Fruit fly (Drosophila melanogaster) whole organism, embryonic: ENCODE results near the gene Rtca.

ENCODE experiments used
- Aef1 ChIP-seq: fragments of 200-800 bp; sonication (Bioruptor generic); IDR thresholded peaks from 3 replicates; pipeline ENCODE4 v1.3.6; 2022; ENCODE audit warnings: missing biosample characterization, missing genetic modification characterization
- CG10274 ChIP-seq: fragments of 200-800 bp; sonication (Bioruptor generic); optimal IDR thresholded peaks from 3 replicates; lab custom pipeline; 2017; ENCODE audit warnings: missing biosample characterization, mild to moderate bottlenecking, missing genetic modification characterization
- CG11504 ChIP-seq: fragments of 200-800 bp; sonication (Bioruptor generic); optimal IDR thresholded peaks from 3 replicates; lab custom pipeline; 2019; ENCODE audit warnings: missing biosample characterization, mild to moderate bottlenecking, missing genetic modification characterization, moderate library complexity
- CG11723 ChIP-seq: fragments of 200-800 bp; sonication (Bioruptor generic); optimal IDR thresholded peaks from 2 replicates; lab custom pipeline; 2017; ENCODE audit warnings: missing biosample characterization, mild to moderate bottlenecking, missing genetic modification characterization
- CG1233 ChIP-seq: fragments of 200-800 bp; sonication (Bioruptor generic); optimal IDR thresholded peaks from 4 replicates; lab custom pipeline; 2018; ENCODE audit warnings: missing biosample characterization, mild to moderate bottlenecking, missing genetic modification characterization
- CG12769 ChIP-seq: fragments of 200-800 bp; sonication (Bioruptor generic); optimal IDR thresholded peaks from 2 replicates; lab custom pipeline; 2019; ENCODE audit warnings: missing biosample characterization, mild to moderate bottlenecking, missing genetic modification characterization, moderate library complexity
- CG13894 ChIP-seq: fragments of 200-800 bp; sonication (Bioruptor generic); optimal IDR thresholded peaks from 3 replicates; lab custom pipeline; 2018; ENCODE audit warnings: missing biosample characterization, mild to moderate bottlenecking, missing genetic modification characterization, moderate library complexity
- CG1529 ChIP-seq: fragments of 200-800 bp; sonication (Bioruptor generic); optimal IDR thresholded peaks from 3 replicates; lab custom pipeline; 2018; ENCODE audit warnings: missing biosample characterization, missing genetic modification characterization
- CG18476 ChIP-seq: fragments of 200-800 bp; sonication (Bioruptor generic); optimal IDR thresholded peaks from 2 replicates; lab custom pipeline; 2016; ENCODE audit warnings: missing biosample characterization, mild to moderate bottlenecking, missing genetic modification characterization
- CG2678 ChIP-seq: fragments of 200-800 bp; sonication (Bioruptor generic); optimal IDR thresholded peaks from 3 replicates; lab custom pipeline; 2019; ENCODE audit warnings: missing biosample characterization, mild to moderate bottlenecking, missing genetic modification characterization, moderate library complexity
- CG3163 ChIP-seq: fragments of 200-800 bp; sonication (Bioruptor generic); optimal IDR thresholded peaks from 3 replicates; lab custom pipeline; 2016; ENCODE audit warnings: missing biosample characterization, missing genetic modification characterization
- CG32767 ChIP-seq: fragments of 200-800 bp; sonication (Bioruptor generic); IDR thresholded peaks from 2 replicates; pipeline ENCODE4 v1.3.6; 2022; ENCODE audit warnings: missing biosample characterization, missing genetic modification characterization
- CG9727 ChIP-seq: fragments of 200-800 bp; sonication (Bioruptor generic); optimal IDR thresholded peaks from 3 replicates; lab custom pipeline; 2017; ENCODE audit warnings: missing biosample characterization, mild to moderate bottlenecking, missing genetic modification characterization
- CG9932 ChIP-seq: fragments of 200-800 bp; sonication (Bioruptor generic); IDR thresholded peaks from 2 replicates; pipeline ENCODE4 v1.3.6; 2022; ENCODE audit warnings: missing biosample characterization, missing genetic modification characterization
- CkIIα-i1 ChIP-seq: fragments of 200-800 bp; sonication (Bioruptor generic); IDR thresholded peaks from 2 replicates; pipeline ENCODE4 v1.3.6; 2022; ENCODE audit warnings: missing biosample characterization, missing genetic modification characterization
- Gug ChIP-seq: fragments of 200-800 bp; sonication (Bioruptor generic); IDR thresholded peaks from 4 replicates; pipeline ENCODE4 v1.3.6; 2022; ENCODE audit warnings: missing biosample characterization, missing genetic modification characterization
- H15 ChIP-seq: fragments of 200-800 bp; sonication (Bioruptor generic); IDR thresholded peaks from 3 replicates; pipeline ENCODE4 v1.3.6; 2022; ENCODE audit warnings: missing biosample characterization, missing genetic modification characterization
- Hr39 ChIP-seq: fragments of >200 bp; optimal IDR thresholded peaks from 2 replicates; lab custom pipeline; 2017
- Kr ChIP-seq: fragments of 200-800 bp; sonication (Bioruptor generic); optimal IDR thresholded peaks from 2 replicates; lab custom pipeline; 2017; ENCODE audit warnings: missing biosample characterization, mild to moderate bottlenecking, missing genetic modification characterization
- Lpt ChIP-seq: fragments of >200 bp; optimal IDR thresholded peaks from 2 replicates; lab custom pipeline; 2018; ENCODE audit warnings: missing biosample characterization, missing genetic modification characterization
- MESR4 ChIP-seq: fragments of 200-800 bp; sonication (Bioruptor generic); optimal IDR thresholded peaks from 2 replicates; lab custom pipeline; 2018; ENCODE audit warnings: missing biosample characterization, mild to moderate bottlenecking, missing genetic modification characterization, moderate library complexity
- Myb ChIP-seq: fragments of 200-800 bp; sonication (Bioruptor generic); optimal IDR thresholded peaks from 2 replicates; lab custom pipeline; 2016; ENCODE audit warnings: missing biosample characterization, missing genetic modification characterization
- Optix ChIP-seq: fragments of 200-800 bp; sonication (Bioruptor generic); IDR thresholded peaks from 3 replicates; pipeline ENCODE4 v1.3.6; 2022; ENCODE audit warnings: missing biosample characterization, missing genetic modification characterization
- Pdp1 ChIP-seq, 2 experiments: fragments of 200-800 bp; sonication (Bioruptor generic); optimal IDR thresholded peaks; 3 replicates each; lab custom pipeline; 2016; ENCODE audit warnings: missing biosample characterization in 2 of 2, missing genetic modification characterization in 2 of 2, mild to moderate bottlenecking in 1 of 2, moderate library complexity in 1 of 2
- Side ChIP-seq: fragments of 200-800 bp; sonication (Bioruptor generic); optimal IDR thresholded peaks from 2 replicates; lab custom pipeline; 2016; ENCODE audit warnings: missing biosample characterization, missing genetic modification characterization
- Six4 ChIP-seq: fragments of 200-800 bp; sonication (Bioruptor generic); optimal IDR thresholded peaks from 2 replicates; lab custom pipeline; 2016; ENCODE audit warnings: missing biosample characterization, missing genetic modification characterization
- abd-A ChIP-seq: fragments of 200-800 bp; sonication (Bioruptor generic); optimal IDR thresholded peaks from 3 replicates; lab custom pipeline; 2019; ENCODE audit warnings: missing biosample characterization, mild to moderate bottlenecking, missing genetic modification characterization, moderate library complexity
- chinmo ChIP-seq: fragments of 200-800 bp; sonication (Bioruptor generic); IDR thresholded peaks from 4 replicates; pipeline ENCODE4 v1.3.6; 2022; ENCODE audit warnings: missing biosample characterization, missing genetic modification characterization; ENCODE audit not compliant: partially characterized antibody
- chn ChIP-seq: fragments of 200-800 bp; sonication (Bioruptor generic); optimal IDR thresholded peaks from 2 replicates; lab custom pipeline; 2016; ENCODE audit warnings: missing biosample characterization, missing genetic modification characterization
- dmrt11E ChIP-seq: fragments of 200-800 bp; sonication (Bioruptor generic); optimal IDR thresholded peaks from 3 replicates; lab custom pipeline; 2018; ENCODE audit warnings: missing biosample characterization, mild to moderate bottlenecking, missing genetic modification characterization, moderate library complexity
- eyg ChIP-seq: fragments of 200-800 bp; sonication (Bioruptor generic); optimal IDR thresholded peaks from 3 replicates; lab custom pipeline; 2016; ENCODE audit warnings: missing biosample characterization, missing genetic modification characterization
- fru ChIP-seq: fragments of >200 bp; optimal IDR thresholded peaks from 2 replicates; lab custom pipeline; 2017
- gsb ChIP-seq: fragments of 200-800 bp; sonication (Bioruptor generic); IDR thresholded peaks from 2 replicates; pipeline ENCODE4 v1.3.6; 2022; ENCODE audit warnings: missing biosample characterization, missing genetic modification characterization
- kni ChIP-seq: fragments of 200-800 bp; sonication (Bioruptor generic); optimal IDR thresholded peaks from 3 replicates; lab custom pipeline; 2017; ENCODE audit warnings: mild to moderate bottlenecking, missing biosample characterization, missing genetic modification reagents, missing genetic modification characterization
- lab ChIP-seq: fragments of 200-800 bp; sonication (Bioruptor generic); optimal IDR thresholded peaks from 3 replicates; lab custom pipeline; 2017; ENCODE audit warnings: missing biosample characterization, missing genetic modification characterization, mild to moderate bottlenecking, moderate library complexity, missing genetic modification reagents
- lbe ChIP-seq: fragments of 200-800 bp; sonication (Bioruptor generic); optimal IDR thresholded peaks from 2 replicates; lab custom pipeline; 2016; ENCODE audit warnings: missing biosample characterization, mild to moderate bottlenecking, missing genetic modification characterization
- mam ChIP-seq: fragments of 200-800 bp; sonication (Bioruptor generic); optimal IDR thresholded peaks from 3 replicates; lab custom pipeline; 2016; ENCODE audit warnings: missing biosample characterization, missing genetic modification characterization
- mirr ChIP-seq: fragments of 200-800 bp; sonication (Bioruptor generic); optimal IDR thresholded peaks from 3 replicates; lab custom pipeline; 2018; ENCODE audit warnings: missing biosample characterization, mild to moderate bottlenecking, missing genetic modification characterization
- oc ChIP-seq: fragments of 200-800 bp; sonication (Bioruptor generic); optimal IDR thresholded peaks from 2 replicates; lab custom pipeline; 2018; ENCODE audit warnings: missing biosample characterization, mild to moderate bottlenecking, missing genetic modification characterization, moderate library complexity
- p53 ChIP-seq: fragments of 200-800 bp; sonication (Bioruptor generic); optimal IDR thresholded peaks from 2 replicates; lab custom pipeline; 2016; ENCODE audit warnings: missing biosample characterization, missing genetic modification characterization
- pfk ChIP-seq: fragments of 200-800 bp; sonication (Bioruptor generic); optimal IDR thresholded peaks from 2 replicates; lab custom pipeline; 2018; ENCODE audit warnings: missing biosample characterization, mild to moderate bottlenecking, missing genetic modification characterization, moderate library complexity
- pho ChIP-seq: fragments of 200-800 bp; sonication (Bioruptor generic); optimal IDR thresholded peaks from 2 replicates; lab custom pipeline; 2016; ENCODE audit warnings: missing biosample characterization, missing genetic modification characterization
- pros ChIP-seq: fragments of 200-800 bp; sonication (Bioruptor generic); optimal IDR thresholded peaks from 3 replicates; lab custom pipeline; 2019; ENCODE audit warnings: missing biosample characterization, mild to moderate bottlenecking, missing genetic modification characterization, moderate library complexity
- schlank ChIP-seq: fragments of 200-800 bp; sonication (Bioruptor generic); optimal IDR thresholded peaks from 2 replicates; lab custom pipeline; 2018; ENCODE audit warnings: missing biosample characterization, mild to moderate bottlenecking, missing genetic modification characterization
- sens-2 ChIP-seq: fragments of 200-800 bp; sonication (Bioruptor generic); IDR thresholded peaks from 2 replicates; pipeline ENCODE4 v1.3.6; 2022; ENCODE audit warnings: missing biosample characterization, missing genetic modification characterization
- slbo ChIP-seq: fragments of 200-800 bp; sonication (Bioruptor generic); IDR thresholded peaks from 2 replicates; pipeline ENCODE4 v1.3.6; 2022; ENCODE audit warnings: missing biosample characterization, missing genetic modification characterization
- sob ChIP-seq: fragments of 200-800 bp; sonication (Bioruptor generic); IDR thresholded peaks from 2 replicates; pipeline ENCODE4 v1.3.6; 2022; ENCODE audit warnings: missing biosample characterization, missing genetic modification characterization
- trem ChIP-seq: fragments of 200-800 bp; optimal IDR thresholded peaks from 3 replicates; lab custom pipeline; 2019; ENCODE audit warnings: missing biosample characterization, mild to moderate bottlenecking, missing genetic modification characterization, moderate library complexity
- wdn ChIP-seq: fragments of 200-800 bp; sonication (Bioruptor generic); IDR thresholded peaks from 2 replicates; pipeline ENCODE4 v1.3.6; 2022; ENCODE audit warnings: missing biosample characterization, missing genetic modification characterization
- wor ChIP-seq: fragments of 200-800 bp; sonication (Bioruptor generic); IDR thresholded peaks from 2 replicates; pipeline ENCODE4 v1.3.6; 2022; ENCODE audit warnings: missing biosample characterization, missing genetic modification characterization

The Rtca gene

DNA sequence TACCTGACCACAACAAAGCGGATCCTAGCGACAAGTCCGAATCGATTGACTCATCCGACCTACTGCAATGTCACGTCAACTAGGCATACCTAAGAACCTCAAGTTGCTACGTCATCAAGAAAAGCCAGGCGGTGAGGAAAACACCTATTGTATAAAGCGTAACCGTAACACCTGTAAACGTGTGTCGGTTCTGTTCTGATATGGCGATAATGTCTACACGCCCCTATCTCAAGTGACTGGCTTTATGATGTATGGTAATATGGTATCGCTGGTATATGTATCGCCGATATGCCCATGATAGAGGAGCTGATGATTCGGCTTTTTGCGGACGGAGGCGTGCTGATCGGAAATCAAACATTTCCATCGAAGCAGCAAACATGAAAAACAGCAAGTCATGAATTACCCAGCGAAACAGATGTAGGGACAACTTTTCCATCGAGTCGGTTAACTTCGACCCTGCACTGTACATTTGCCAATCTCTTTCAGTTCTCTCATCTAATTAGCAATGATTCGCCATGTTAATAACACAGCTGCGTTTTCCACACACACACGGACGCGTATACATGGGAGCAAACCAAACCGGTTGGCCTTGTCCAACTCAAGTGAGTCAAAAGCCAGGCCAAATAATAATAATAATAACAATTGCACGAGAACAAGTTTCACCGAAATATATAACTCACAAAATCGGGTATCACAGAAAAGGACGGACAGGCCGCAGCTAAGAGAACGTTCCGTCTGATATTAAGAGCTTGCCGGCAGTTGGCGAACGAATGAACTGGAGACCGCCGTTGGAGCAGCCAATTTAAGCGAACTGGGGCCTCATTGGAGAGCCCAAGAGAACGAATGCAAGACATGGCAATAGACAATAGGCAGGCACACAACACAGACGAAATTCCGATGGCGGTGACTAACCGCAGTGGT lies 2.2 kb upstream of the Rtca start (continued):
- TF ChIP-seq eyg (GFP tag; lab: Kevin White, UChicago) (no peak), Gug (GFP tag; lab: Robert Waterston, UW) (no peak), Pdp1 (GFP tag; optimal IDR thresholded peaks at IDR 0.05; lab: Kevin White, UChicago) (peak in 1 of 2 experiments; percentile 71), pho (GFP tag; lab: Kevin White, UChicago) (no peak), Side (GFP tag; lab: Kevin White, UChicago) (no peak), Kr (GFP tag; lab: Kevin White, UChicago) (no peak), wdn (GFP tag; lab: Robert Waterston, UW) (no peak), Lpt (GFP tag; lab: Kevin White, UChicago) (no peak), pros (GFP tag; lab: Kevin White, UChicago) (no peak), CG9727 (GFP tag; lab: Kevin White, UChicago) (no peak), CG11504 (tag; lab: Kevin White, UChicago) (no peak), p53 (GFP tag; lab: Kevin White, UChicago) (no peak), CG11723 (GFP tag; lab: Kevin White, UChicago) (no peak), Six4 (GFP tag; lab: Kevin White, UChicago) (no peak), mirr (GFP tag; lab: Kevin White, UChicago) (peak; percentile 43), Hr39 (lab: Kevin White, UChicago) (no peak), trem (tag; lab: Kevin White, UChicago) (no peak), oc (no peak), CkIIα-i1 (GFP tag; lab: Robert Waterston, UW) (no peak), Optix (GFP tag; lab: Robert Waterston, UW) (no peak), CG32767 (GFP tag; lab: Robert Waterston, UW) (no peak), chinmo (GFP tag; lab: Robert Waterston, UW) (peak; percentile 80; the same call in 1 of the 4 replicates), CG10274 (no peak), H15 (GFP tag; lab: Robert Waterston, UW) (no peak), CG13894 (peak; percentile 42), sens-2 (GFP tag; lab: Robert Waterston, UW) (no peak), wor (GFP tag; lab: Robert Waterston, UW) (no peak), MESR4 (no peak), chn (no peak), pfk (GFP tag; lab: Kevin White, UChicago) (no peak), sob (GFP tag; lab: Robert Waterston, UW) (no peak), mam (GFP tag; lab: Kevin White, UChicago) (no peak), Myb (GFP tag; lab: Kevin White, UChicago) (no peak), CG1529 (no peak), Aef1 (GFP tag; lab: Robert Waterston, UW) (no peak), CG2678 (tag; lab: Kevin White, UChicago) (no peak), dmrt11E (tag; lab: Kevin White, UChicago) (no peak), CG9932 (GFP tag; lab: Robert Waterston, UW) (no peak), CG12769 (tag; lab: Kevin White, UChicago) (no peak), gsb (GFP tag; lab: Robert Waterston, UW) (no peak), schlank (tag; lab: Kevin White, UChicago) (no peak), CG18476 (no peak), lbe (GFP tag; lab: Kevin White, UChicago) (no peak), CG1233 (GFP tag; lab: Kevin White, UChicago) (no peak), CG3163 (peak; percentile 78), slbo (GFP tag; lab: Robert Waterston, UW) (no peak), kni (GFP tag; lab: Kevin White, UChicago) (peak; percentile 53), abd-A (tag; lab: Kevin White, UChicago) (no peak), fru (lab: Kevin White, UChicago) (no peak), lab (GFP tag; lab: Kevin White, UChicago) (peak; percentile 40)
